Worm (Caenorhabditis elegans) whole organism, young adult: ENCODE measurements around the gene R12B2.2.

Experiments
- B0336.3 ChIP-seq: fragments of 200-800 bp; sonication (Bioruptor generic); IDR thresholded peaks from 2 replicates; pipeline ENCODE4 v1.3.6; 2022; ENCODE audit warnings: missing genetic modification characterization, missing compliant biosample characterization
- C06A6.2 ChIP-seq: fragments of 200-800 bp; sonication (Bioruptor generic); conservative IDR thresholded peaks from 2 replicates; pipeline ENCODE4 v1.3.6; 2022; ENCODE audit warnings: missing genetic modification characterization, missing compliant biosample characterization
- D2030.7 ChIP-seq: fragments of 200-800 bp; sonication (Bioruptor generic); IDR thresholded peaks from 2 replicates; pipeline ENCODE4 v1.3.6; 2022; ENCODE audit warnings: missing genetic modification reagents, missing genetic modification characterization, missing compliant biosample characterization
- F37B4.10 ChIP-seq: fragments of 200-800 bp; sonication (Bioruptor generic); IDR thresholded peaks from 2 replicates; pipeline ENCODE4 v1.3.6; 2022; ENCODE audit warnings: missing genetic modification characterization, missing compliant biosample characterization
- F49E8.2 ChIP-seq: sonication (generic microtip); optimal IDR thresholded peaks from 3 replicates; lab custom pipeline; 2017; ENCODE audit warnings: missing genetic modification characterization, mild to moderate bottlenecking, missing compliant biosample characterization, antibody characterized with exemption, moderate library complexity; ENCODE audit not compliant: insufficient read depth
- F55B11.4 ChIP-seq: sonication (generic microtip); optimal IDR thresholded peaks from 2 replicates; lab custom pipeline; 2016; ENCODE audit warnings: missing compliant biosample characterization, missing genetic modification characterization, borderline replicate concordance; ENCODE audit not compliant: insufficient read depth
- F57C9.4 ChIP-seq: sonication (generic microtip); optimal IDR thresholded peaks from 2 replicates; lab custom pipeline; 2017; ENCODE audit warnings: mild to moderate bottlenecking, missing genetic modification characterization, missing compliant biosample characterization
- K12H6.12 ChIP-seq: fragments of 200-800 bp; sonication (Bioruptor generic); optimal IDR thresholded peaks from 2 replicates; lab custom pipeline; 2018; ENCODE audit warnings: mild to moderate bottlenecking, missing genetic modification characterization, missing compliant biosample characterization
- Y53G8AR.9 ChIP-seq: fragments of 200-800 bp; sonication (Bioruptor generic); conservative IDR thresholded peaks from 2 replicates; pipeline ENCODE4 v1.3.6; 2022; ENCODE audit warnings: missing genetic modification reagents, missing genetic modification characterization, missing compliant biosample characterization
- Y56A3A.18 ChIP-seq: fragments of 200-800 bp; sonication (Bioruptor generic); IDR thresholded peaks from 2 replicates; pipeline ENCODE4 v1.3.6; 2022; ENCODE audit warnings: missing genetic modification reagents, missing genetic modification characterization, missing compliant biosample characterization
- Y79H2A.3 ChIP-seq: fragments of 200-800 bp; sonication (Bioruptor generic); conservative IDR thresholded peaks from 2 replicates; pipeline ENCODE4 v1.3.6; 2022; ENCODE audit warnings: missing genetic modification reagents, missing genetic modification characterization, missing compliant biosample characterization
- ZK185.1 ChIP-seq: sonication (generic microtip); optimal IDR thresholded peaks from 2 replicates; lab custom pipeline; 2016; ENCODE audit warnings: mild to moderate bottlenecking, missing genetic modification characterization, missing compliant biosample characterization; ENCODE audit not compliant: poor library complexity, severe bottlenecking
- atf-7 ChIP-seq: sonication (generic microtip); optimal IDR thresholded peaks from 2 replicates; lab custom pipeline; 2017; ENCODE audit warnings: mild to moderate bottlenecking, missing genetic modification characterization, missing compliant biosample characterization
- athp-1 ChIP-seq: sonication (generic microtip); optimal IDR thresholded peaks from 2 replicates; lab custom pipeline; 2017; ENCODE audit warnings: mild to moderate bottlenecking, missing genetic modification characterization, missing compliant biosample characterization
- attf-3 ChIP-seq: fragments of 200-800 bp; sonication (Bioruptor generic); conservative IDR thresholded peaks from 2 replicates; pipeline ENCODE4 v1.3.6; 2022; ENCODE audit warnings: missing genetic modification reagents, missing genetic modification characterization, missing compliant biosample characterization
- bed-1 ChIP-seq: fragments of 200-800 bp; sonication (Bioruptor generic); IDR thresholded peaks from 2 replicates; pipeline ENCODE4 v1.3.6; 2022; ENCODE audit warnings: missing genetic modification reagents, missing genetic modification characterization, missing compliant biosample characterization
- ccch-3 ChIP-seq: fragments of 200-800 bp; sonication (Bioruptor generic); optimal IDR thresholded peaks from 2 replicates; lab custom pipeline; 2018; ENCODE audit warnings: mild to moderate bottlenecking, missing genetic modification characterization, missing compliant biosample characterization
- cebp-1 ChIP-seq, 2 experiments: fragments of 200-800 bp in 1 of 2; sonication (Bioruptor generic) in 1 of 2; sonication (generic microtip) in 1 of 2; IDR thresholded peaks in 1 of 2; optimal IDR thresholded peaks in 1 of 2; 2 replicates each; pipeline versions ENCODE4 v1.3.6 to Lab custom; 2017 to 2022; ENCODE audit warnings: missing compliant biosample characterization in 2 of 2, missing genetic modification characterization in 2 of 2, mild to moderate bottlenecking in 1 of 2, missing genetic modification reagents in 1 of 2, moderate library complexity in 1 of 2
- ceh-100 ChIP-seq: fragments of 200-800 bp; sonication (Bioruptor generic); IDR thresholded peaks from 2 replicates; pipeline ENCODE4 v1.3.6; 2022; ENCODE audit warnings: missing genetic modification reagents, missing genetic modification characterization, missing compliant biosample characterization
- ceh-40 ChIP-seq: fragments of 200-800 bp; sonication (Bioruptor generic); IDR thresholded peaks from 2 replicates; pipeline ENCODE4 v1.3.6; 2022; ENCODE audit warnings: missing genetic modification characterization, missing compliant biosample characterization
- ceh-79 ChIP-seq: sonication (generic microtip); optimal IDR thresholded peaks from 2 replicates; lab custom pipeline; 2017; ENCODE audit warnings: mild to moderate bottlenecking, missing genetic modification characterization, missing compliant biosample characterization
- chd-7 ChIP-seq: sonication (generic microtip); optimal IDR thresholded peaks from 2 replicates; lab custom pipeline; 2016; ENCODE audit warnings: mild to moderate bottlenecking, missing genetic modification characterization, moderate library complexity, missing compliant biosample characterization
- die-1 ChIP-seq: sonication (generic microtip); optimal IDR thresholded peaks from 2 replicates; lab custom pipeline; 2016; ENCODE audit warnings: missing genotype, mild to moderate bottlenecking, missing genetic modification characterization, missing compliant biosample characterization
- dox-1 ChIP-seq: fragments of 200-800 bp; sonication (Bioruptor generic); IDR thresholded peaks from 2 replicates; pipeline ENCODE4 v1.3.6; 2022; ENCODE audit warnings: missing genetic modification reagents, missing genetic modification characterization, missing compliant biosample characterization
- efl-1 ChIP-seq: fragments of 150-350 bp; optimal IDR thresholded peaks from 2 replicates; lab custom pipeline; 2014; ENCODE audit warnings: missing biosample characterization, missing genetic modification reagents, missing genetic modification characterization
- ekl-4 ChIP-seq: fragments of 200-800 bp; sonication (Bioruptor generic); IDR thresholded peaks from 2 replicates; pipeline ENCODE4 v1.3.6; 2022; ENCODE audit warnings: missing genetic modification reagents, missing genetic modification characterization, missing compliant biosample characterization
- fkh-3 ChIP-seq: sonication (generic microtip); optimal IDR thresholded peaks from 2 replicates; lab custom pipeline; 2016; ENCODE audit warnings: mild to moderate bottlenecking, missing genetic modification characterization, missing compliant biosample characterization
- hmg-20 ChIP-seq: fragments of 200-800 bp; sonication (Bioruptor generic); IDR thresholded peaks from 2 replicates; pipeline ENCODE4 v1.3.6; 2022; ENCODE audit warnings: missing genetic modification reagents, missing genetic modification characterization, missing compliant biosample characterization
- lag-1 ChIP-seq: fragments of 200-800 bp; sonication (Bioruptor generic); IDR thresholded peaks from 2 replicates; pipeline ENCODE4 v1.3.6; 2022; ENCODE audit warnings: missing genetic modification reagents, missing genetic modification characterization, missing compliant biosample characterization
- lin-26 ChIP-seq: fragments of 200-800 bp; sonication (Bioruptor generic); IDR thresholded peaks from 2 replicates; pipeline ENCODE4 v1.3.6; 2022; ENCODE audit warnings: missing genetic modification reagents, missing genetic modification characterization, missing compliant biosample characterization
- lin-40 ChIP-seq: sonication (generic microtip); optimal IDR thresholded peaks from 2 replicates; lab custom pipeline; 2016; ENCODE audit warnings: missing genetic modification characterization, mild to moderate bottlenecking, missing compliant biosample characterization, missing genotype, missing genetic modification reagents
- lsy-27 ChIP-seq: sonication (generic microtip); optimal IDR thresholded peaks from 2 replicates; lab custom pipeline; 2017; ENCODE audit warnings: missing genetic modification characterization, mild to moderate bottlenecking, missing compliant biosample characterization, antibody characterized with exemption, missing genotype, borderline replicate concordance; ENCODE audit not compliant: insufficient read depth
- madf-3 ChIP-seq: fragments of 200-800 bp; sonication (Bioruptor generic); IDR thresholded peaks from 2 replicates; pipeline ENCODE4 v1.3.6; 2022; ENCODE audit warnings: missing genetic modification reagents, missing genetic modification characterization, missing compliant biosample characterization
- madf-8 ChIP-seq: fragments of 200-800 bp; sonication (Bioruptor generic); conservative IDR thresholded peaks from 2 replicates; pipeline ENCODE4 v1.3.6; 2022; ENCODE audit warnings: missing genetic modification reagents, missing genetic modification characterization, missing compliant biosample characterization
- mel-28 ChIP-seq: sonication (generic microtip); optimal IDR thresholded peaks from 2 replicates; lab custom pipeline; 2016; ENCODE audit warnings: borderline replicate concordance, mild to moderate bottlenecking, missing genetic modification characterization, missing compliant biosample characterization
- pbrm-1 ChIP-seq: fragments of 200-800 bp; sonication (Bioruptor generic); IDR thresholded peaks from 2 replicates; pipeline ENCODE4 v1.3.6; 2022; ENCODE audit warnings: missing genetic modification reagents, missing genetic modification characterization, missing compliant biosample characterization
- repo-1 ChIP-seq: sonication (generic microtip); optimal IDR thresholded peaks from 2 replicates; lab custom pipeline; 2017; ENCODE audit warnings: mild to moderate bottlenecking, missing genetic modification characterization, missing compliant biosample characterization
- rpc-1 ChIP-seq, 2 experiments: fragments of 150-350 bp in 1 of 2; sonication (generic microtip) in 1 of 2; optimal IDR thresholded peaks; 2 replicates each; lab custom pipeline; 2014 to 2018; ENCODE audit warnings: missing biosample characterization in 1 of 2, missing genetic modification characterization in 1 of 2, missing genetic modification reagents in 1 of 2, missing genotype in 1 of 2
- sdz-38 ChIP-seq: sonication (generic microtip); optimal IDR thresholded peaks from 2 replicates; lab custom pipeline; 2016; ENCODE audit warnings: missing genotype, missing genetic modification characterization, missing compliant biosample characterization
- sea-2 ChIP-seq: fragments of 200-800 bp; sonication (Bioruptor generic); IDR thresholded peaks from 2 replicates; pipeline ENCODE4 v1.3.6; 2022; ENCODE audit warnings: missing genetic modification characterization, missing compliant biosample characterization
- snpc-1.3 ChIP-seq: sonication (generic microtip); optimal IDR thresholded peaks from 2 replicates; lab custom pipeline; 2017; ENCODE audit warnings: missing genetic modification characterization, mild to moderate bottlenecking, missing compliant biosample characterization, antibody characterized with exemption, moderate library complexity, missing genotype, missing genetic modification reagents; ENCODE audit not compliant: insufficient read depth
- somi-1 ChIP-seq: fragments of 200-800 bp; sonication (Bioruptor generic); optimal IDR thresholded peaks from 2 replicates; lab custom pipeline; 2018; ENCODE audit warnings: mild to moderate bottlenecking, missing genetic modification characterization, missing compliant biosample characterization
- xnd-1 ChIP-seq: sonication (generic microtip); optimal IDR thresholded peaks from 2 replicates; lab custom pipeline; 2016; ENCODE audit warnings: missing genotype, missing genetic modification reagents, missing genetic modification characterization, missing compliant biosample characterization
- zfh-2 ChIP-seq: fragments of 200-800 bp; sonication (Bioruptor generic); conservative IDR thresholded peaks from 2 replicates; pipeline ENCODE4 v1.3.6; 2022; ENCODE audit warnings: missing genetic modification reagents, missing genetic modification characterization, missing compliant biosample characterization
- ztf-26 ChIP-seq: sonication (generic microtip); optimal IDR thresholded peaks from 2 replicates; lab custom pipeline; 2017; ENCODE audit warnings: missing genetic modification characterization, missing compliant biosample characterization
- ztf-6 ChIP-seq: fragments of 200-800 bp; sonication (Bioruptor generic); IDR thresholded peaks from 2 replicates; pipeline ENCODE4 v1.3.6; 2022; ENCODE audit warnings: missing genetic modification reagents, missing genetic modification characterization, missing compliant biosample characterization

The R12B2.2 gene

ce11 chrIII:5838159-5839046, 31.6 kb downstream of the R12B2.2 start (continued):
- no peak for TF ChIP-seq lin-26 (GFP tag; lab: Robert Waterston, UW)
- no peak; the same call in 1 of the 2 replicates for TF ChIP-seq dox-1 (GFP tag; lab: Robert Waterston, UW)
- no peak for TF ChIP-seq C06A6.2 (GFP tag; lab: Robert Waterston, UW)
- no peak for TF ChIP-seq cebp-1 (GFP tag; IDR thresholded peaks at IDR 0.05; lab: Robert Waterston, UW)
- peak; percentile 53 for TF ChIP-seq cebp-1 (tag; optimal IDR thresholded peaks at IDR 0.05; lab: Kevin White, UChicago)
- no peak for TF ChIP-seq ceh-100 (GFP tag; lab: Robert Waterston, UW)
- no peak for TF ChIP-seq madf-8 (GFP tag; lab: Robert Waterston, UW)
- TF ChIP-seq B0336.3 (GFP tag; lab: Robert Waterston, UW), result no peak
- TF ChIP-seq hmg-20 (GFP tag; lab: Robert Waterston, UW), result no peak
- TF ChIP-seq rpc-1 (optimal IDR thresholded peaks at IDR 0.05; lab: Kevin White, UChicago), result no peak
- TF ChIP-seq rpc-1 (tag; optimal IDR thresholded peaks at IDR 0.05; lab: Kevin White, UChicago), result no peak
- TF ChIP-seq chd-7 (tag; lab: Kevin White, UChicago), result no peak
- TF ChIP-seq mel-28 (tag; lab: Kevin White, UChicago), result no peak
- TF ChIP-seq fkh-3, result no peak
- no peak for TF ChIP-seq efl-1 (GFP tag; lab: Kevin White, UChicago)
- no peak for TF ChIP-seq Y56A3A.18 (GFP tag; lab: Robert Waterston, UW)
- no peak for TF ChIP-seq K12H6.12 (tag; lab: Kevin White, UChicago)
- TF ChIP-seq zfh-2, result no peak
- no peak for TF ChIP-seq repo-1 (tag; lab: Kevin White, UChicago)
- no peak for TF ChIP-seq D2030.7 (GFP tag; lab: Robert Waterston, UW)
- no peak for TF ChIP-seq F55B11.4
- no peak for TF ChIP-seq F57C9.4 (tag; lab: Kevin White, UChicago)
- TF ChIP-seq xnd-1, result no peak
- TF ChIP-seq sdz-38 (tag; lab: Kevin White, UChicago), result no peak
- no peak for TF ChIP-seq bed-1
- no peak for TF ChIP-seq lag-1 (GFP tag; lab: Robert Waterston, UW)
- TF ChIP-seq F49E8.2 (tag; lab: Kevin White, UChicago), result no peak
- TF ChIP-seq ceh-79 (tag; lab: Kevin White, UChicago), result no peak
- TF ChIP-seq Y79H2A.3, result no peak
- TF ChIP-seq ceh-40 (GFP tag; lab: Robert Waterston, UW), result no peak
- TF ChIP-seq F37B4.10 (GFP tag; lab: Robert Waterston, UW), result no peak
- TF ChIP-seq lsy-27 (tag; lab: Kevin White, UChicago), result no peak
- TF ChIP-seq ccch-3 (GFP tag; lab: Kevin White, UChicago), result no peak
- TF ChIP-seq ZK185.1 (tag; lab: Kevin White, UChicago), result no peak
- TF ChIP-seq ztf-6 (GFP tag; lab: Robert Waterston, UW), result no peak
- peak; percentile 53 for TF ChIP-seq atf-7 (tag; lab: Kevin White, UChicago)
- no peak for TF ChIP-seq ekl-4 (GFP tag; lab: Robert Waterston, UW)
- TF ChIP-seq somi-1 (GFP tag; lab: Kevin White, UChicago), result no peak
- no peak for TF ChIP-seq pbrm-1 (GFP tag; lab: Robert Waterston, UW)
- TF ChIP-seq sea-2 (GFP tag; lab: Robert Waterston, UW), result no peak
- TF ChIP-seq lin-40 (tag; lab: Kevin White, UChicago), result peak; percentile 34
- no peak for TF ChIP-seq ztf-26 (tag; lab: Kevin White, UChicago)
- no peak for TF ChIP-seq athp-1 (tag; lab: Kevin White, UChicago)
- TF ChIP-seq die-1, result no peak
- TF ChIP-seq snpc-1.3 (tag; lab: Kevin White, UChicago), result no peak
- TF ChIP-seq madf-3 (GFP tag; lab: Robert Waterston, UW), result no peak
- no peak for TF ChIP-seq attf-3
- no peak for TF ChIP-seq Y53G8AR.9
